Fruit fly (Drosophila melanogaster): ENCODE results near the gene Rab3GAP1.

The Rab3GAP1 gene

DNA sequence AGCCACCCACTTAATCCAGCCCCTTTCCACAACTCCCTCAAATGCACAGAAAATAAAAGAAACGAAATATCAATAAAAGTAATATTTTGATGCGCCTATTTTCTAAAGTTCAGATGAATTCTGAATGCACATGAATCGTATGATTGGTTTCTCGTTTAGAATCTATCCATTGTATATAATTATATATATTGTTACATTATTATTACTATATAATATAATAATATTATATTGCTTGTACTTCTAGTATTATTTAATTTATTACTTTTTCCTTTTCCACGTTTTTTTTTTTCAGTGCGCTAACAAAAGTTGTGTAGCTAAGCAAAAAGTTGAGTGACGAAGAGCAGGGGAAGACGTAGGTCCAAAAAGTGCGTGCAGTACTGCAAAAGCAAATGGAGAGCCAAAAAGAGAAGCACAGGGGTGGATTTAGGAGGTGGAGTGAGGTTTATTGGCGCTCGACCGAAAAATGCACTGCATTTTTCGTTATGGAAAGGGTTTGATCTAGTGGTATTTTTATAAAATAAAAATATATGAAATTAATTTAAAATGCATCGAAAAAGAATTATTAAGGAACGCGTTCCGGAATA, 38.4 kb upstream of the Rab3GAP1 start (continued):
- TF ChIP-seq achi (GFP tag; optimal IDR thresholded peaks at IDR 0.05) (peak; percentile 67), CG6808 (GFP tag; optimal IDR thresholded peaks at IDR 0.05) (peak; percentile 28), OdsH (GFP tag; optimal IDR thresholded peaks at IDR 0.05) (peak; percentile 72), CG6792 (GFP tag; optimal IDR thresholded peaks at IDR 0.05) (peak; percentile 56), CG11762 (GFP tag; optimal IDR thresholded peaks at IDR 0.05; ENCODE audit: insufficient read depth) (peak; percentile 55), Sox14 (GFP tag; optimal IDR thresholded peaks at IDR 0.05) (peak; percentile 31), Lpt (GFP tag; optimal IDR thresholded peaks at IDR 0.05) (peak; percentile 43), esn (GFP tag; optimal IDR thresholded peaks at IDR 0.05) (peak; percentile 70)

DNA sequence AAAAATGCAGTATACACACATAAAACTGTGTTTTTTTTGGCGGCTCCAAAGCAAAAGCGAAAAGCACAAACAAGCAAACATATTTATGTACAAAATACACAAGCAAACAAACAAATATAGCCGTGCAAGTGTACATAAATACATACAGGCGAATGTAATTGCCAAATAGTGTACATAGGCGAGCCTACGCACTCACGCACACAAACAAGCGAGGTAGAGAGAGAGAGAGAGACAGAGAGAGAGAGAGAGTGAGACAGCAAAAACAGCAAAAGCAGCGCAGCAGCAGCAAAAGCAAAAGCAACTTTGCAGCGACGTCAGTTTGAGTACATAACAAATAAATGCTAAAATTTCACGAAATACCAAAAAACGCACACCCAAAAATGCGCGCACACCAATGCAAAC, 37.7 kb upstream of the Rab3GAP1 start:
- peak; percentile 97 for TF ChIP-seq fkh (GFP tag; optimal IDR thresholded peaks at IDR 0.05)
- no peak for TF ChIP-seq eg (GFP tag; IDR thresholded peaks at IDR 0.05)
- no peak for TF ChIP-seq Ets96B (tag; optimal IDR thresholded peaks at IDR 0.05)

DNA sequence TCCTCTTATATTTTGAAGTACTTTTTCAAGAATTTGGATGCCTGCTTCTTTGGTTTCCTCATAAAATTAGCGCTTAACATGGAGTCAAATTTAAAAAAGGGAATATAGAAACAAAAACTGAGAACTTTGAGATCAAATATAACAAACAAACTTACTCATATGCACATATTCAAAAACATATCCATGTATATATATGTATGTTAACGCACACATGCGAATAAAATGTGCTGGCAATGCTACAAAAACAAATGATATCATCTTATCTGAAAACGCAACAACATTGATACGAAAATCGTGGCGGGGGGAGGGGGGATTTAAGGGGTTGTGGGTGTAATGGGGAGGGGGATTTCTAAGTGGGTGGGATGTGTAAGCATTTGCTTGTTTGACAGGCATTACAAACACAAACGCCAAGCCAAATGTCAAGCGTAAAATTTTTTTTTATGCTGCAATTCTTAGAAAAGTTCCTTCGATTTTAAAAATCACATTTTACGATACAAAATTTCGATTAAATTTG, 37.1 kb upstream of the Rab3GAP1 start:
- TF ChIP-seq CG15336 (GFP tag; IDR thresholded peaks at IDR 0.05) (no peak), topi (GFP tag; optimal IDR thresholded peaks at IDR 0.05) (no peak), lz (GFP tag; optimal IDR thresholded peaks at IDR 0.05) (no peak), cyc (GFP tag; optimal IDR thresholded peaks at IDR 0.05) (no peak), dac (GFP tag; optimal IDR thresholded peaks at IDR 0.05) (no peak), Sox14 (GFP tag; optimal IDR thresholded peaks at IDR 0.05) (no peak), Sox15 (GFP tag; optimal IDR thresholded peaks at IDR 0.05) (no peak), Lpt (GFP tag; optimal IDR thresholded peaks at IDR 0.05) (no peak), vri (GFP tag; optimal IDR thresholded peaks at IDR 0.05) (no peak), OdsH (GFP tag; optimal IDR thresholded peaks at IDR 0.05) (no peak), CG11762 (GFP tag; optimal IDR thresholded peaks at IDR 0.05; ENCODE audit: insufficient read depth) (no peak), Met (GFP tag; optimal IDR thresholded peaks at IDR 0.05) (no peak)

DNA sequence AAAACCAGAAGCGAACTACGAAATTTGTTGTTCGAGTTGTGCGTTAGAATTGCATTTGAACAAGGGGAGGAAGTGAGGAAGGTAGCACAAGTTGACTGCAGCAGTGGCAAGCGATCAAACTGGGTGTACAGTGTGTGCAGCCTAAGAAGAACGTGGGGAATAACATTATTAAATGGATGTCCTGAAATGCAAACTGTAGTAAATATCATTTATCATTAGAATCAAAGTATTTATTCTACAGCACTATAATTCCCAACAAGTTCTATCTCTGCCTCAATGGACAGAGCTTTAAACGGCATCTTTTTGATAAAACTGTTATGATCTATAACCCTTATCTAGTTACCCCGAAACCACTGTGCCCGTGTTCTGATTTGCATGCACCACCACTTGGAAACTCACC, 35.5 kb upstream of the Rab3GAP1 start:
- TF ChIP-seq Eip78C (GFP tag) (peak; percentile 30), Gug (GFP tag; IDR thresholded peaks at IDR 0.05) (no peak)

DNA sequence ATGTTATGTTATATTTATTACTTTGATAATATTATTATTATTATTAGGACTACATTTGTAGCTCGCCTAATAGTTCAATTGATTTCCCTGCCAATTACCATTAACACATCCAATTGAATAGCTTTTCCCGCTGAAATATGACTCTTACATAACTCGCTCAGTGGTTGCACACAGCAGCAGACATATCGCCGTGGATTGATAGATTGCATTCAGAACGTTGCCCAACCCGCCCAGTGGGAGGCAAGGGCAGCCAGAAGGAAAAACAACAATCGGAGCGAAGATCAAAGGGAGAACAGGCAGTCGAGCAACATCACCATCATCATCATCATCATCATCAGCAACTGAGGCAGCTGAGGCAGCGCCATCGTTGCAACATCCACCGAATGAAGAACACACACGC, 35.1 kb upstream of the Rab3GAP1 start:
- TF ChIP-seq Eip78C (GFP tag) (no peak), cyc (GFP tag; optimal IDR thresholded peaks at IDR 0.05) (no peak), dac (GFP tag; optimal IDR thresholded peaks at IDR 0.05) (no peak), CG8119 (GFP tag; IDR thresholded peaks at IDR 0.05) (no peak), vri (GFP tag; optimal IDR thresholded peaks at IDR 0.05) (no peak), fd85E (GFP tag; optimal IDR thresholded peaks at IDR 0.05) (no peak), net (GFP tag; optimal IDR thresholded peaks at IDR 0.05) (no peak), dsx (GFP tag; optimal IDR thresholded peaks at IDR 0.05; ENCODE audit: poor library complexity, severe bottlenecking) (no peak), CG6792 (GFP tag; optimal IDR thresholded peaks at IDR 0.05) (no peak), fkh (GFP tag; optimal IDR thresholded peaks at IDR 0.05) (no peak), Smox (GFP tag; optimal IDR thresholded peaks at IDR 0.05) (no peak), CG11762 (GFP tag; optimal IDR thresholded peaks at IDR 0.05; ENCODE audit: insufficient read depth) (no peak), esn (GFP tag; optimal IDR thresholded peaks at IDR 0.05) (no peak), Ets96B (tag; optimal IDR thresholded peaks at IDR 0.05) (no peak), CG6854 (GFP tag; optimal IDR thresholded peaks at IDR 0.05) (no peak), eg (GFP tag; IDR thresholded peaks at IDR 0.05) (no peak), CG31627 (GFP tag; optimal IDR thresholded peaks at IDR 0.05) (no peak), CG4318 (GFP tag; optimal IDR thresholded peaks at IDR 0.05) (no peak)

DNA sequence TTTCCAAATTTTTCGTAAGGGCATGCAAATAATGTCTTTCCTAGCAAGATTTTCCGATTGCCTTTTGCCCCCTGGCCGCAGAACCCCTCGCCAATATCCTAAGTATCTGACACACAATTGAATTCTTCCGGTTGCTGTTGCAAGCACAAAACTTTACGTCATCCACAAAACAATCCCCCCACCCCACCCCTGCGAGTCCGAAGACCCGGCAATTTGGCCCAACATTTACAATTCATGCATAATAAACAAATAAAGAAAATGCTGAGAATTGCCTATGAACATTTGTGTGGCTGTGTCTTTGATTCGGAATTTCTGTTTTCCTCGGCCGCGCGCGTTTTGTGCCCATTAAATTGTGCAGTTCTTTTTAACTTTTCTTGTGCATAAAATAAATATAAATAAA, 34.4 kb upstream of the Rab3GAP1 start:
- TF ChIP-seq CG11294 (GFP tag; IDR thresholded peaks at IDR 0.05) (no peak), net (GFP tag; optimal IDR thresholded peaks at IDR 0.05) (no peak), CG16779 (tag; optimal IDR thresholded peaks at IDR 0.05) (no peak), fkh (GFP tag; optimal IDR thresholded peaks at IDR 0.05) (no peak), CG10669 (GFP tag; optimal IDR thresholded peaks at IDR 0.05) (no peak), acj6 (GFP tag; optimal IDR thresholded peaks at IDR 0.05) (no peak), salr (GFP tag; optimal IDR thresholded peaks at IDR 0.05) (no peak), Ets21C (GFP tag; optimal IDR thresholded peaks at IDR 0.05) (no peak), CG9139 (GFP tag; optimal IDR thresholded peaks at IDR 0.05) (no peak), topi (GFP tag; optimal IDR thresholded peaks at IDR 0.05) (no peak), eg (GFP tag; IDR thresholded peaks at IDR 0.05) (no peak), spab (GFP tag; optimal IDR thresholded peaks at IDR 0.05) (no peak), CG1621 (tag; optimal IDR thresholded peaks at IDR 0.05) (no peak), CG8119 (GFP tag; IDR thresholded peaks at IDR 0.05) (no peak), pdm3 (GFP tag; optimal IDR thresholded peaks at IDR 0.05) (no peak), esn (GFP tag; optimal IDR thresholded peaks at IDR 0.05) (no peak), ss (GFP tag; optimal IDR thresholded peaks at IDR 0.05) (no peak), dac (GFP tag; optimal IDR thresholded peaks at IDR 0.05) (no peak), vri (GFP tag; optimal IDR thresholded peaks at IDR 0.05) (no peak)

Data from whole organism, prepupa.